Worm (Caenorhabditis elegans): ENCODE results near the gene T22D1.5.
A peak's percentile ranks its signal among the peaks of the same experiment; 100 is the strongest.

The T22D1.5 gene

ce11 chrIV:6879666-6880210 is 24.0 kb upstream of the T22D1.5 start:
- TF ChIP-seq sma-9 (GFP tag; optimal IDR thresholded peaks at IDR 0.05) (no peak), sma-9 (tag; optimal IDR thresholded peaks at IDR 0.05) (no peak), nhr-10 (tag; optimal IDR thresholded peaks at IDR 0.05) (no peak), lin-39 (tag; optimal IDR thresholded peaks at IDR 0.05) (no peak), mbf-1 (tag; optimal IDR thresholded peaks at IDR 0.05) (no peak), ceh-16 (tag; optimal IDR thresholded peaks at IDR 0.05) (no peak), elt-1 (tag; optimal IDR thresholded peaks at IDR 0.05) (no peak), sma-3 (GFP tag; optimal IDR thresholded peaks at IDR 0.05) (no peak), sem-4 (tag; optimal IDR thresholded peaks at IDR 0.05) (no peak), nhr-77 (tag; optimal IDR thresholded peaks at IDR 0.05) (no peak), elt-3 (tag; optimal IDR thresholded peaks at IDR 0.05) (no peak), egl-27 (tag; optimal IDR thresholded peaks at IDR 0.05) (no peak), dmd-4 (tag; optimal IDR thresholded peaks at IDR 0.05) (no peak), aly-2 (tag; optimal IDR thresholded peaks at IDR 0.05) (no peak)

ce11 chrIV:6880415-6880814 is 23.3 kb upstream of the T22D1.5 start:
- no peak for TF ChIP-seq sem-4 (tag; optimal IDR thresholded peaks at IDR 0.05)
- TF ChIP-seq crh-2 (tag; optimal IDR thresholded peaks at IDR 0.05): peak; percentile 33
- no peak for TF ChIP-seq alr-1 (tag; optimal IDR thresholded peaks at IDR 0.05)
- TF ChIP-seq nhr-10 (tag; optimal IDR thresholded peaks at IDR 0.05): no peak
- TF ChIP-seq nhr-11 (tag; optimal IDR thresholded peaks at IDR 0.05): no peak
- no peak for TF ChIP-seq ZK546.5 (tag; optimal IDR thresholded peaks at IDR 0.05)
- peak; percentile 86 for TF ChIP-seq sma-9 (GFP tag; optimal IDR thresholded peaks at IDR 0.05)
- TF ChIP-seq sma-9 (tag; optimal IDR thresholded peaks at IDR 0.05): no peak
- no peak for TF ChIP-seq ztf-1 (GFP tag; conservative IDR thresholded peaks at IDR 0.05)
- TF ChIP-seq peb-1 (tag; optimal IDR thresholded peaks at IDR 0.05): no peak
- no peak for TF ChIP-seq ceh-16 (tag; optimal IDR thresholded peaks at IDR 0.05)
- TF ChIP-seq nhr-77 (tag; optimal IDR thresholded peaks at IDR 0.05): no peak
- TF ChIP-seq fos-1 (tag; optimal IDR thresholded peaks at IDR 0.05): peak; percentile 87
- TF ChIP-seq F13H6.1 (tag; optimal IDR thresholded peaks at IDR 0.05): peak; percentile 0
- no peak for TF ChIP-seq nhr-12 (tag; optimal IDR thresholded peaks at IDR 0.05)
- TF ChIP-seq gmeb-1 (tag; optimal IDR thresholded peaks at IDR 0.05): peak; percentile 42
- TF ChIP-seq unc-55 (GFP tag; optimal IDR thresholded peaks at IDR 0.05): no peak
- TF ChIP-seq aly-2 (tag; optimal IDR thresholded peaks at IDR 0.05): no peak
- peak; percentile 19 for TF ChIP-seq sma-3 (GFP tag; optimal IDR thresholded peaks at IDR 0.05)
- TF ChIP-seq zag-1 (tag; optimal IDR thresholded peaks at IDR 0.05): no peak
- TF ChIP-seq lsy-2 (tag; optimal IDR thresholded peaks at IDR 0.05): no peak
- TF ChIP-seq elt-3 (tag; optimal IDR thresholded peaks at IDR 0.05): no peak

- TF ChIP-seq elt-1 (tag; optimal IDR thresholded peaks at IDR 0.05) (no peak), ztf-4 (tag; optimal IDR thresholded peaks at IDR 0.05) (no peak), C34F6.9 (tag; optimal IDR thresholded peaks at IDR 0.05) (peak; percentile 60), mab-5 (tag; optimal IDR thresholded peaks at IDR 0.05) (peak; percentile 51), egl-27 (tag; optimal IDR thresholded peaks at IDR 0.05) (peak; percentile 71), snpc-4 (tag; optimal IDR thresholded peaks at IDR 0.05) (peak; percentile 3), lsy-2 (tag; optimal IDR thresholded peaks at IDR 0.05) (peak in 1 of 2 experiments; percentile 75), nhr-237 (tag; optimal IDR thresholded peaks at IDR 0.05) (no peak), sma-9 (GFP tag; optimal IDR thresholded peaks at IDR 0.05) (peak; percentile 100), sma-9 (tag; optimal IDR thresholded peaks at IDR 0.05) (peak; percentile 86), lin-13 (GFP tag; optimal IDR thresholded peaks at IDR 0.05) (peak; percentile 42), alr-1 (tag; optimal IDR thresholded peaks at IDR 0.05) (no peak), zag-1 (tag; optimal IDR thresholded peaks at IDR 0.05) (peak; percentile 67), nhr-6 (tag; optimal IDR thresholded peaks at IDR 0.05) (peak; percentile 42), blmp-1 (tag; optimal IDR thresholded peaks at IDR 0.05; ENCODE audit: insufficient read depth) (peak; percentile 8), crh-2 (tag; optimal IDR thresholded peaks at IDR 0.05) (peak; percentile 39), sem-4 (tag; optimal IDR thresholded peaks at IDR 0.05) (peak; percentile 53), nhr-21 (tag; optimal IDR thresholded peaks at IDR 0.05) (peak; percentile 24), unc-55 (GFP tag; optimal IDR thresholded peaks at IDR 0.05) (peak; percentile 45), mbf-1 (tag; optimal IDR thresholded peaks at IDR 0.05) (no peak), F13H6.1 (tag; optimal IDR thresholded peaks at IDR 0.05) (peak; percentile 89), skn-1 (tag; optimal IDR thresholded peaks at IDR 0.05) (no peak), fos-1 (tag; optimal IDR thresholded peaks at IDR 0.05) (peak; percentile 66), nhr-129 (tag; optimal IDR thresholded peaks at IDR 0.05) (peak; percentile 86), lin-39 (tag; optimal IDR thresholded peaks at IDR 0.05) (no peak), mdl-1 (tag; optimal IDR thresholded peaks at IDR 0.05) (peak; percentile 49 to 62)
Measured at ce11 chrIV:6881183-6881582, 22.6 kb upstream of the T22D1.5 start.
